Fruit fly (Drosophila melanogaster) whole organism, prepupa: ENCODE results near the gene St2.
A peak's percentile ranks its signal among the peaks of the same experiment; 100 is the strongest.

Source experiments
- CG10631 ChIP-seq: fragments of 200-800 bp; sonication (Bioruptor generic); optimal IDR thresholded peaks from 2 replicates; lab custom pipeline; 2016; ENCODE audit warnings: missing biosample characterization, missing genetic modification characterization
- CG11294 ChIP-seq: fragments of 200-800 bp; sonication (Bioruptor generic); IDR thresholded peaks from 2 replicates; pipeline ENCODE4 v1.3.6; 2022; ENCODE audit warnings: missing biosample characterization, missing genetic modification characterization
- CG11762 ChIP-seq: fragments of 200-800 bp; sonication (Bioruptor generic); optimal IDR thresholded peaks from 3 replicates; lab custom pipeline; 2016; ENCODE audit warnings: missing biosample characterization, missing genetic modification characterization; ENCODE audit not compliant: insufficient read depth
- CG15336 ChIP-seq: fragments of 200-800 bp; sonication (Bioruptor generic); IDR thresholded peaks from 2 replicates; pipeline ENCODE4 v1.3.6; 2022; ENCODE audit warnings: missing biosample characterization, missing genetic modification characterization
- CG1621 ChIP-seq: fragments of 200-800 bp; sonication (Bioruptor generic); optimal IDR thresholded peaks from 3 replicates; lab custom pipeline; 2018; ENCODE audit warnings: missing biosample characterization, mild to moderate bottlenecking, missing genetic modification characterization
- CG16779 ChIP-seq: fragments of 200-800 bp; sonication (Bioruptor generic); optimal IDR thresholded peaks from 3 replicates; lab custom pipeline; 2017; ENCODE audit warnings: missing biosample characterization, mild to moderate bottlenecking, missing genetic modification characterization
- CG3032 ChIP-seq: fragments of 200-800 bp; optimal IDR thresholded peaks from 2 replicates; lab custom pipeline; 2019; ENCODE audit warnings: missing biosample characterization, mild to moderate bottlenecking, missing genetic modification characterization, moderate library complexity
- CG31627 ChIP-seq: fragments of 200-800 bp; sonication (Bioruptor generic); optimal IDR thresholded peaks from 3 replicates; lab custom pipeline; 2016; ENCODE audit warnings: missing biosample characterization, missing genetic modification characterization
- CG32006 ChIP-seq: fragments of 200-800 bp; sonication (Bioruptor generic); optimal IDR thresholded peaks from 3 replicates; lab custom pipeline; 2017; ENCODE audit warnings: missing biosample characterization, mild to moderate bottlenecking, missing genetic modification characterization
- CG34406 ChIP-seq: fragments of 200-800 bp; sonication (Bioruptor generic); optimal IDR thresholded peaks from 3 replicates; lab custom pipeline; 2016; ENCODE audit warnings: missing biosample characterization, missing genetic modification characterization
- CG6163 ChIP-seq: fragments of 200-800 bp; sonication (Bioruptor generic); IDR thresholded peaks from 3 replicates; pipeline ENCODE4 v1.3.6; 2022; ENCODE audit warnings: missing biosample characterization, missing genetic modification characterization
- CG6808 ChIP-seq: fragments of 200-800 bp; sonication (Bioruptor generic); optimal IDR thresholded peaks from 3 replicates; lab custom pipeline; 2017; ENCODE audit warnings: missing biosample characterization, missing genetic modification characterization, mild to moderate bottlenecking, moderate library complexity, missing genetic modification reagents
- CG6854 ChIP-seq: fragments of 200-800 bp; sonication (Bioruptor generic); optimal IDR thresholded peaks from 2 replicates; lab custom pipeline; 2017; ENCODE audit warnings: missing biosample characterization, mild to moderate bottlenecking, missing genetic modification characterization
- Eip75B ChIP-seq: fragments of 200-800 bp; sonication (Bioruptor generic); optimal IDR thresholded peaks from 3 replicates; lab custom pipeline; 2016; ENCODE audit warnings: missing biosample characterization, missing genetic modification characterization
- Eip78C ChIP-seq: fragments of 200-800 bp; sonication (Bioruptor generic); peaks from one replicate; lab custom pipeline; 2016; ENCODE audit warnings: missing biosample characterization, missing genetic modification characterization
- Ets21C ChIP-seq: fragments of 200-800 bp; sonication (Bioruptor generic); optimal IDR thresholded peaks from 3 replicates; lab custom pipeline; 2016; ENCODE audit warnings: missing biosample characterization, missing genetic modification characterization
- Ets96B ChIP-seq: fragments of 200-800 bp; optimal IDR thresholded peaks from 2 replicates; lab custom pipeline; 2019; ENCODE audit warnings: missing biosample characterization, mild to moderate bottlenecking, missing genetic modification characterization, moderate library complexity
- Gug ChIP-seq: fragments of 200-800 bp; sonication (Bioruptor generic); IDR thresholded peaks from 2 replicates; pipeline ENCODE4 v1.3.6; 2022; ENCODE audit warnings: missing biosample characterization, missing genetic modification characterization
- Hr38 ChIP-seq: sonication (Bioruptor generic); optimal IDR thresholded peaks from 2 replicates; lab custom pipeline; 2016; ENCODE audit warnings: missing biosample characterization, missing genetic modification characterization
- Hr39 ChIP-seq: fragments of 200-800 bp; sonication (Bioruptor generic); optimal IDR thresholded peaks from 2 replicates; lab custom pipeline; 2016; ENCODE audit warnings: missing biosample characterization, missing genetic modification characterization
- Lpt ChIP-seq: fragments of 200-800 bp; sonication (Bioruptor generic); optimal IDR thresholded peaks from 3 replicates; lab custom pipeline; 2016; ENCODE audit warnings: missing biosample characterization, missing genetic modification characterization
- Met ChIP-seq: fragments of 200-800 bp; sonication (Bioruptor generic); optimal IDR thresholded peaks from 3 replicates; lab custom pipeline; 2016; ENCODE audit warnings: missing biosample characterization, missing genetic modification characterization
- Sox102F ChIP-seq: fragments of 200-800 bp; sonication (Bioruptor generic); optimal IDR thresholded peaks from 2 replicates; lab custom pipeline; 2016; ENCODE audit warnings: missing biosample characterization, mild to moderate bottlenecking, missing genetic modification characterization
- Sox14 ChIP-seq: fragments of 200-800 bp; sonication (Bioruptor generic); optimal IDR thresholded peaks from 3 replicates; lab custom pipeline; 2016; ENCODE audit warnings: missing biosample characterization, missing genetic modification characterization
- Sox15 ChIP-seq: fragments of 200-800 bp; sonication (Bioruptor generic); optimal IDR thresholded peaks from 3 replicates; lab custom pipeline; 2016; ENCODE audit warnings: missing biosample characterization, missing genetic modification characterization
- achi ChIP-seq: fragments of 200-800 bp; sonication (Bioruptor generic); optimal IDR thresholded peaks from 3 replicates; lab custom pipeline; 2016; ENCODE audit warnings: missing biosample characterization, missing genetic modification characterization
- acj6 ChIP-seq: fragments of 200-800 bp; sonication (Bioruptor generic); optimal IDR thresholded peaks from 3 replicates; lab custom pipeline; 2016; ENCODE audit warnings: missing biosample characterization, missing genetic modification characterization
- cyc ChIP-seq: fragments of 200-800 bp; sonication (Bioruptor generic); optimal IDR thresholded peaks from 3 replicates; lab custom pipeline; 2016; ENCODE audit warnings: missing biosample characterization, missing genetic modification characterization
- eg ChIP-seq: fragments of 200-800 bp; sonication (Bioruptor generic); IDR thresholded peaks from 3 replicates; pipeline ENCODE4 v1.3.6; 2022; ENCODE audit warnings: missing biosample characterization, missing genetic modification characterization
- esn ChIP-seq: fragments of 200-800 bp; sonication (Bioruptor generic); optimal IDR thresholded peaks from 2 replicates; lab custom pipeline; 2016; ENCODE audit warnings: missing biosample characterization, mild to moderate bottlenecking, missing genetic modification characterization, moderate library complexity
- fd59A ChIP-seq: fragments of 200-800 bp; sonication (Bioruptor generic); optimal IDR thresholded peaks from 2 replicates; lab custom pipeline; 2017; ENCODE audit warnings: missing biosample characterization, mild to moderate bottlenecking, missing genetic modification characterization, missing genetic modification reagents
- fkh ChIP-seq: fragments of 200-800 bp; sonication (Bioruptor generic); optimal IDR thresholded peaks from 3 replicates; lab custom pipeline; 2017; ENCODE audit warnings: missing biosample characterization, mild to moderate bottlenecking, missing genetic modification characterization, moderate library complexity
- lz ChIP-seq: fragments of 200-800 bp; sonication (Bioruptor generic); optimal IDR thresholded peaks from 3 replicates; lab custom pipeline; 2016; ENCODE audit warnings: missing biosample characterization, missing genetic modification characterization
- net ChIP-seq: fragments of 200-800 bp; sonication (Bioruptor generic); optimal IDR thresholded peaks from 3 replicates; lab custom pipeline; 2016; ENCODE audit warnings: missing biosample characterization, missing genetic modification characterization
- pdm3 ChIP-seq: fragments of 200-800 bp; sonication (Bioruptor generic); optimal IDR thresholded peaks from 3 replicates; lab custom pipeline; 2016; ENCODE audit warnings: missing biosample characterization, missing genetic modification characterization
- salr ChIP-seq, 2 experiments: fragments of 200-800 bp; sonication (Bioruptor generic); optimal IDR thresholded peaks; 3 replicates each; lab custom pipeline; 2016 to 2018; ENCODE audit warnings: missing biosample characterization in 2 of 2, missing genetic modification characterization in 2 of 2, mild to moderate bottlenecking in 1 of 2
- svp ChIP-seq: fragments of 200-800 bp; sonication (Bioruptor generic); peaks from one replicate; lab custom pipeline; 2016; ENCODE audit warnings: missing biosample characterization, missing genetic modification characterization
- topi ChIP-seq: fragments of 200-800 bp; sonication (Bioruptor generic); optimal IDR thresholded peaks from 3 replicates; lab custom pipeline; 2016; ENCODE audit warnings: missing biosample characterization, missing genetic modification characterization
- vri ChIP-seq: fragments of 200-800 bp; sonication (Bioruptor generic); optimal IDR thresholded peaks from 3 replicates; lab custom pipeline; 2016; ENCODE audit warnings: missing biosample characterization, mild to moderate bottlenecking, missing genetic modification characterization

Gene St2

dm6 chr3R:9250868-9251267 lies 775 bp upstream of the St2 start (continued):
- peak; percentile 93 for TF ChIP-seq topi (GFP tag; lab: Kevin White, UChicago)
- TF ChIP-seq CG15336 (GFP tag; lab: Robert Waterston, UW), result peak; percentile 91
- TF ChIP-seq Met (GFP tag; lab: Kevin White, UChicago), result peak; percentile 95
- TF ChIP-seq CG16779, result no peak
- peak; percentile 93 for TF ChIP-seq CG6163
- TF ChIP-seq achi (GFP tag; lab: Kevin White, UChicago), result peak; percentile 88
- peak; percentile 94 for TF ChIP-seq Hr39
- peak; percentile 87 for TF ChIP-seq pdm3 (GFP tag; lab: Kevin White, UChicago)

- TF ChIP-seq CG10631 (GFP tag; lab: Kevin White, UChicago), result no peak
- TF ChIP-seq CG11762 (GFP tag; lab: Kevin White, UChicago), result no peak
- no peak for TF ChIP-seq Hr38
- no peak for TF ChIP-seq Lpt (GFP tag; lab: Kevin White, UChicago)
- no peak for TF ChIP-seq fd59A
Measured at dm6 chr3R:9254798-9255197, 3.2 kb downstream of the St2 start, which contains the start of gene CG16734. Gene CG16734, plus strand, starts transcription at chr3R:9255052.

- TF ChIP-seq Sox15, result no peak
Measured at dm6 chr3R:9257616-9258015, 6.0 kb downstream of the St2 start, which contains the start of gene CG16736. Gene CG16736, minus strand, starts transcription at chr3R:9257716.

DNA sequence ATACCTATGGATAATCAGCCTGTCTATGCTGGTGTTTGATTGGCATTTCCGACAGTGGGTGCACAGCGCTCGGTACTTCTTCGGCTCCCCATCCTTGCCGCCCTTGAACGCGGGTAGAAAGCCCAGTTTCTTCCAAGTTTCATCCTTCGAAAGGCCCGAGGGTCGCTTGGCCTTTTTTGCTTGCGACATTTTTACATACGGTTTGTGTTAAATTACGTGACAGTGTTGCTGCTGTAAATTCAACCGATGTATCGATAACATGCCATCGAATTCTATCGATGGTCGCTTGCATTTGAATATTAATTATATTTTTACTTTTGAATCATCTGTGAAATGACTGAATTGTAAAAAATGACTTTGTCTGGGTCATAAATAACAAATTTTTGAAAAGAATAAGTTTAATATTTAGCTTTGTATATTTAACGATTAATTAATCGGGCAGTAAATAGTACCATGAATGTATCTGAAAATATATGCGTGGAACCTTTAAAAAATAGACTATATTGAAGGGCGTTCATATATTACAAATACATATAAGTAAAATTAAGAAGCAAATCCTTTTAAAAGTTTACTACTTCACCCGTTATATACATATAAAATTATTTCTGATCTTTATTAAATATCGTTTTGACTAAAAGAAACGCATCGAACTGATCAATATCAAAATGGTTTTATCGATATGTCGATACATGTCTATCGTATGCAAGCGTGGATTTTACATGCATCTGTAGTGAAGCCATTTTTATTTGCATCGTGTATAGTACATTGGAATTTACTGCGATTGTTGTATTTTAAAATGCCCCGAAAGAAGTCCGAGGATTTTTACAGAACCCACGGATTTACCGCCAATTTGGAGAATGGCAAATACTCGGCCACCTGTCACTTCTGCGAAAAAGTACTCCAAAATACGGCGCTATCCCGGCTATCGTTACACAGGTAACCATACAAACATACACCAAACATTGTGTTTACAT lies 6.9 kb downstream of the St2 start, which contains the start of the genes Ibf2 and Ibf1:
Ibf2 (minus strand) TSS at position 250 of the 974 bp plus-strand sequence.
Ibf1 (plus strand) TSS at position 713 of the 974 bp plus-strand sequence.
- TF ChIP-seq Eip78C (GFP tag; lab: Kevin White, UChicago) (peak; percentile 13), CG15336 (GFP tag; lab: Robert Waterston, UW) (no peak)

dm6 chr3R:9260421-9260973 lies 8.9 kb downstream of the St2 start, which contains the start of gene ATP6AP2:
Gene ATP6AP2, plus strand, starts transcription at chr3R:9260638.
- TF ChIP-seq Ets21C (no peak), Sox14 (no peak), salr (GFP tag; optimal IDR thresholded peaks at IDR 0.05; lab: Kevin White, UChicago) (no peak), CG34406 (GFP tag; lab: Kevin White, UChicago) (no peak), esn (GFP tag; lab: Kevin White, UChicago) (peak; percentile 59), CG3032 (peak; percentile 58), lz (peak; percentile 35), CG11294 (no peak), Eip78C (GFP tag; lab: Kevin White, UChicago) (peak; percentile 76), Gug (GFP tag; lab: Robert Waterston, UW) (no peak), fkh (GFP tag; lab: Kevin White, UChicago) (no peak), CG15336 (GFP tag; lab: Robert Waterston, UW) (no peak), cyc (GFP tag; lab: Kevin White, UChicago) (peak; percentile 35), svp (GFP tag; lab: Kevin White, UChicago) (no peak), Sox102F (no peak), vri (GFP tag; lab: Kevin White, UChicago) (no peak), CG31627 (GFP tag; lab: Kevin White, UChicago) (peak; percentile 38)

- TF ChIP-seq CG6808 (GFP tag; lab: Kevin White, UChicago) (no peak), CG6163 (no peak), Ets96B (tag; lab: Kevin White, UChicago) (no peak), CG6854 (GFP tag; lab: Kevin White, UChicago) (no peak), topi (GFP tag; lab: Kevin White, UChicago) (no peak), lz (no peak), Eip78C (GFP tag; lab: Kevin White, UChicago) (no peak), CG1621 (no peak), net (GFP tag; lab: Kevin White, UChicago) (no peak), acj6 (GFP tag; lab: Kevin White, UChicago) (no peak), Eip75B (no peak), eg (GFP tag; lab: Robert Waterston, UW) (no peak), CG3032 (no peak), achi (GFP tag; lab: Kevin White, UChicago) (no peak), CG32006 (no peak)
Measured at dm6 chr3R:9264042-9264441, 12.4 kb downstream of the St2 start, which contains the start of gene sage. Gene sage, minus strand, starts transcription at chr3R:9264142.
